Fruit fly (Drosophila melanogaster) whole organism, embryonic: ENCODE measurements around the gene prg.

ENCODE experiments used
- Asciz ChIP-seq: fragments of 200-800 bp; sonication (Bioruptor generic); optimal IDR thresholded peaks from 2 replicates; lab custom pipeline; 2017; ENCODE audit warnings: missing biosample characterization, mild to moderate bottlenecking, missing genetic modification characterization, missing genetic modification reagents
- CG1024 ChIP-seq: fragments of 200-800 bp; sonication (Bioruptor generic); IDR thresholded peaks from 2 replicates; pipeline ENCODE4 v1.3.6; 2022; ENCODE audit warnings: missing biosample characterization, missing genetic modification characterization
- CG10462 ChIP-seq: fragments of 200-800 bp; sonication (Bioruptor generic); optimal IDR thresholded peaks from 2 replicates; lab custom pipeline; 2016; ENCODE audit warnings: missing biosample characterization, missing genetic modification characterization
- CG12104 ChIP-seq: fragments of 200-800 bp; sonication (Bioruptor generic); optimal IDR thresholded peaks from 3 replicates; lab custom pipeline; 2016; ENCODE audit warnings: missing biosample characterization, missing genetic modification characterization
- CG13775 ChIP-seq: fragments of 200-800 bp; sonication (Bioruptor generic); optimal IDR thresholded peaks from 3 replicates; lab custom pipeline; 2017; ENCODE audit warnings: missing biosample characterization, mild to moderate bottlenecking, missing genetic modification characterization
- CG15601 ChIP-seq: fragments of 200-800 bp; sonication (Bioruptor generic); optimal IDR thresholded peaks from 3 replicates; lab custom pipeline; 2019; ENCODE audit warnings: missing biosample characterization, mild to moderate bottlenecking, missing genetic modification characterization, moderate library complexity
- CG16813 ChIP-seq: fragments of 200-800 bp; sonication (Bioruptor generic); IDR thresholded peaks from 3 replicates; pipeline ENCODE4 v1.3.6; 2022; ENCODE audit warnings: missing biosample characterization, missing genetic modification characterization; ENCODE audit not compliant: partially characterized antibody
- CG18476 ChIP-seq: fragments of 200-800 bp; sonication (Bioruptor generic); optimal IDR thresholded peaks from 2 replicates; lab custom pipeline; 2016; ENCODE audit warnings: missing biosample characterization, mild to moderate bottlenecking, missing genetic modification characterization
- CG3838 ChIP-seq: fragments of 200-800 bp; sonication (Bioruptor generic); optimal IDR thresholded peaks from 3 replicates; lab custom pipeline; 2016; ENCODE audit warnings: missing biosample characterization, missing genetic modification characterization
- CG4282 ChIP-seq: fragments of 200-800 bp; sonication (Bioruptor generic); optimal IDR thresholded peaks from 2 replicates; lab custom pipeline; 2016; ENCODE audit warnings: missing biosample characterization, missing genetic modification characterization
- CG6854 ChIP-seq: fragments of 200-800 bp; sonication (Bioruptor generic); optimal IDR thresholded peaks from 3 replicates; lab custom pipeline; 2017; ENCODE audit warnings: missing biosample characterization, mild to moderate bottlenecking, missing genetic modification characterization
- CG8944 ChIP-seq: fragments of 200-800 bp; sonication (Bioruptor generic); optimal IDR thresholded peaks from 3 replicates; lab custom pipeline; 2016; ENCODE audit warnings: missing biosample characterization, missing genetic modification characterization
- Dip3 ChIP-seq: fragments of 200-800 bp; sonication (Bioruptor generic); optimal IDR thresholded peaks from 3 replicates; lab custom pipeline; 2016; ENCODE audit warnings: missing biosample characterization, missing genetic modification characterization
- Eip74EF ChIP-seq, 2 experiments: fragments of 200-800 bp in 1 of 2; fragments of >200 bp in 1 of 2; sonication (Bioruptor generic) in 1 of 2; optimal IDR thresholded peaks; 2 replicates each; lab custom pipeline; 2017 to 2019; ENCODE audit warnings: missing biosample characterization in 2 of 2, missing genetic modification characterization in 2 of 2, mild to moderate bottlenecking in 1 of 2, moderate library complexity in 1 of 2
- Hand ChIP-seq: fragments of 200-800 bp; sonication (Bioruptor generic); optimal IDR thresholded peaks from 2 replicates; lab custom pipeline; 2017; ENCODE audit warnings: mild to moderate bottlenecking, missing biosample characterization, missing genetic modification reagents, missing genetic modification characterization
- Hr51 ChIP-seq, 2 experiments: fragments of 200-800 bp; sonication (Bioruptor generic); optimal IDR thresholded peaks; 2 replicates in 1 of 2; 3 replicates in 1 of 2; lab custom pipeline; 2016 to 2018; ENCODE audit warnings: missing biosample characterization in 2 of 2, missing genetic modification characterization in 2 of 2, mild to moderate bottlenecking in 1 of 2, moderate library complexity in 1 of 2
- Lhr ChIP-seq: fragments of 200-800 bp; sonication (Bioruptor generic); optimal IDR thresholded peaks from 3 replicates; lab custom pipeline; 2017; ENCODE audit warnings: mild to moderate bottlenecking, missing biosample characterization, missing genetic modification reagents, missing genetic modification characterization
- Mes4 ChIP-seq: fragments of 200-800 bp; sonication (Bioruptor generic); optimal IDR thresholded peaks from 2 replicates; lab custom pipeline; 2016; ENCODE audit warnings: missing biosample characterization, missing genetic modification characterization
- NC2β ChIP-seq: fragments of 200-800 bp; sonication (Bioruptor generic); optimal IDR thresholded peaks from 2 replicates; lab custom pipeline; 2016; ENCODE audit warnings: missing biosample characterization, missing genetic modification characterization
- Ptx1 ChIP-seq: fragments of 200-800 bp; sonication (Bioruptor generic); IDR thresholded peaks from 2 replicates; pipeline ENCODE4 v1.3.6; 2022; ENCODE audit warnings: missing biosample characterization, missing genetic modification characterization
- Ravus ChIP-seq: fragments of 200-800 bp; sonication (Bioruptor generic); IDR thresholded peaks from 2 replicates; pipeline ENCODE4 v1.3.6; 2022; ENCODE audit warnings: missing biosample characterization, missing genetic modification characterization
- Sox100B ChIP-seq: fragments of 200-800 bp; sonication (Bioruptor generic); optimal IDR thresholded peaks from 3 replicates; lab custom pipeline; 2018; ENCODE audit warnings: missing biosample characterization, mild to moderate bottlenecking, missing genetic modification characterization
- ase ChIP-seq: fragments of 200-800 bp; sonication (Bioruptor generic); IDR thresholded peaks from 3 replicates; pipeline ENCODE4 v1.3.6; 2022; ENCODE audit warnings: missing biosample characterization, missing genetic modification characterization
- bbx ChIP-seq: fragments of 200-800 bp; sonication (Bioruptor generic); IDR thresholded peaks from 2 replicates; pipeline ENCODE4 v1.3.6; 2022; ENCODE audit warnings: missing biosample characterization, missing genetic modification characterization; ENCODE audit not compliant: partially characterized antibody
- bcd ChIP-seq: fragments of 200-800 bp; sonication (Bioruptor generic); optimal IDR thresholded peaks from 2 replicates; lab custom pipeline; 2017; ENCODE audit warnings: missing biosample characterization, mild to moderate bottlenecking, missing genetic modification characterization
- br ChIP-seq: fragments of >200 bp; optimal IDR thresholded peaks from 2 replicates; lab custom pipeline; 2017
- chif ChIP-seq, 2 experiments: fragments of 200-800 bp; sonication (Bioruptor generic); optimal IDR thresholded peaks; 3 replicates each; lab custom pipeline; 2016; ENCODE audit warnings: missing biosample characterization in 2 of 2, missing genetic modification characterization in 2 of 2
- eyg ChIP-seq: fragments of 200-800 bp; sonication (Bioruptor generic); optimal IDR thresholded peaks from 3 replicates; lab custom pipeline; 2016; ENCODE audit warnings: missing biosample characterization, missing genetic modification characterization
- fd64A ChIP-seq: fragments of 200-800 bp; sonication (Bioruptor generic); optimal IDR thresholded peaks from 3 replicates; lab custom pipeline; 2018; ENCODE audit warnings: missing biosample characterization, mild to moderate bottlenecking, missing genetic modification characterization
- hth ChIP-seq: fragments of >200 bp; optimal IDR thresholded peaks from 2 replicates; lab custom pipeline; 2017; ENCODE audit warnings: inconsistent platforms
- ind ChIP-seq: fragments of 200-800 bp; sonication (Bioruptor generic); optimal IDR thresholded peaks from 3 replicates; lab custom pipeline; 2016; ENCODE audit warnings: missing biosample characterization, missing genetic modification characterization
- kay ChIP-seq: fragments of 200-800 bp; sonication (Bioruptor generic); optimal IDR thresholded peaks from 2 replicates; lab custom pipeline; 2016; ENCODE audit warnings: missing biosample characterization, missing genetic modification characterization
- klu ChIP-seq: fragments of 200-800 bp; sonication (Bioruptor generic); IDR thresholded peaks from 2 replicates; pipeline ENCODE4 v1.3.6; 2022; ENCODE audit warnings: missing biosample characterization, missing genetic modification characterization
- kni ChIP-seq: fragments of 200-800 bp; sonication (Bioruptor generic); optimal IDR thresholded peaks from 3 replicates; lab custom pipeline; 2017; ENCODE audit warnings: mild to moderate bottlenecking, missing biosample characterization, missing genetic modification reagents, missing genetic modification characterization
- knrl ChIP-seq: fragments of 200-800 bp; sonication (Bioruptor generic); IDR thresholded peaks from 3 replicates; pipeline ENCODE4 v1.3.6; 2022; ENCODE audit warnings: missing biosample characterization, missing genetic modification characterization; ENCODE audit not compliant: partially characterized antibody
- mld ChIP-seq: fragments of 200-800 bp; sonication (Bioruptor generic); IDR thresholded peaks from 3 replicates; pipeline ENCODE4 v1.3.6; 2022; ENCODE audit warnings: missing biosample characterization, missing genetic modification characterization; ENCODE audit not compliant: partially characterized antibody
- nom ChIP-seq: fragments of 200-800 bp; sonication (Bioruptor generic); optimal IDR thresholded peaks from 2 replicates; lab custom pipeline; 2017; ENCODE audit warnings: missing biosample characterization, missing genetic modification characterization, mild to moderate bottlenecking, moderate library complexity, missing genetic modification reagents
- oc ChIP-seq: fragments of 200-800 bp; sonication (Bioruptor generic); optimal IDR thresholded peaks from 2 replicates; lab custom pipeline; 2018; ENCODE audit warnings: missing biosample characterization, mild to moderate bottlenecking, missing genetic modification characterization, moderate library complexity
- odd ChIP-seq: fragments of 200-800 bp; sonication (Bioruptor generic); optimal IDR thresholded peaks from 2 replicates; lab custom pipeline; 2017; ENCODE audit warnings: missing biosample characterization, mild to moderate bottlenecking, missing genetic modification characterization
- phol ChIP-seq: fragments of 200-800 bp; sonication (Bioruptor generic); optimal IDR thresholded peaks from 3 replicates; lab custom pipeline; 2018; ENCODE audit warnings: missing biosample characterization, mild to moderate bottlenecking, missing genetic modification characterization, moderate library complexity
- pita ChIP-seq: fragments of 200-800 bp; sonication (Bioruptor generic); optimal IDR thresholded peaks from 2 replicates; lab custom pipeline; 2017; ENCODE audit warnings: missing biosample characterization, mild to moderate bottlenecking, missing genetic modification characterization
- repo ChIP-seq: fragments of 200-800 bp; sonication (Bioruptor generic); optimal IDR thresholded peaks from 2 replicates; lab custom pipeline; 2016; ENCODE audit warnings: missing biosample characterization, missing genetic modification characterization
- row ChIP-seq: fragments of 200-800 bp; sonication (Bioruptor generic); IDR thresholded peaks from 3 replicates; pipeline ENCODE4 v1.3.6; 2022; ENCODE audit warnings: missing biosample characterization, missing genetic modification characterization
- salm ChIP-seq: fragments of 200-800 bp; sonication (Bioruptor generic); optimal IDR thresholded peaks from 2 replicates; lab custom pipeline; 2018; ENCODE audit warnings: missing biosample characterization, mild to moderate bottlenecking, missing genetic modification characterization
- tgo ChIP-seq: fragments of 200-800 bp; sonication (Bioruptor generic); IDR thresholded peaks from 3 replicates; pipeline ENCODE4 v1.3.6; 2022; ENCODE audit warnings: missing biosample characterization, missing genetic modification characterization
- tin ChIP-seq: fragments of 200-800 bp; sonication (Bioruptor generic); optimal IDR thresholded peaks from 3 replicates; lab custom pipeline; 2016; ENCODE audit warnings: missing biosample characterization, missing genetic modification characterization
- tll ChIP-seq, 2 experiments: fragments of 200-800 bp in 1 of 2; fragments of >200 bp in 1 of 2; sonication (Bioruptor generic) in 1 of 2; optimal IDR thresholded peaks; 2 replicates each; lab custom pipeline; 2017 to 2019; ENCODE audit warnings: missing biosample characterization in 2 of 2, missing genetic modification characterization in 2 of 2, mild to moderate bottlenecking in 1 of 2, moderate library complexity in 1 of 2
- trem ChIP-seq: fragments of 200-800 bp; optimal IDR thresholded peaks from 3 replicates; lab custom pipeline; 2019; ENCODE audit warnings: missing biosample characterization, mild to moderate bottlenecking, missing genetic modification characterization, moderate library complexity
- tup ChIP-seq: fragments of 200-800 bp; sonication (Bioruptor generic); optimal IDR thresholded peaks from 2 replicates; lab custom pipeline; 2016; ENCODE audit warnings: missing biosample characterization, mild to moderate bottlenecking, missing genetic modification characterization, moderate library complexity
- zen2 ChIP-seq: fragments of 200-800 bp; sonication (Bioruptor generic); IDR thresholded peaks from 3 replicates; pipeline ENCODE4 v1.3.6; 2022; ENCODE audit warnings: missing biosample characterization, missing genetic modification characterization; ENCODE audit not compliant: partially characterized antibody

The prg gene

dm6 chr2L:8464107-8464582 is at the start of gene prg (continued):
- TF ChIP-seq NC2β (GFP tag; lab: Kevin White, UChicago) (peak; percentile 2), trem (tag; lab: Kevin White, UChicago) (peak; percentile 68), CG3838 (GFP tag; lab: Kevin White, UChicago) (peak; percentile 47), CG16813 (GFP tag; lab: Robert Waterston, UW) (peak; percentile 95), tup (GFP tag; lab: Kevin White, UChicago) (peak; percentile 16), kni (GFP tag; lab: Kevin White, UChicago) (no peak), pita (GFP tag; lab: Kevin White, UChicago) (no peak), Ptx1 (peak; percentile 63), tll (GFP tag; optimal IDR thresholded peaks at IDR 0.05; lab: Kevin White, UChicago) (no peak), knrl (GFP tag; lab: Robert Waterston, UW) (peak; percentile 90), fd64A (GFP tag; lab: Kevin White, UChicago) (no peak), Ravus (no peak), CG6854 (GFP tag; lab: Kevin White, UChicago) (peak; percentile 56), Hand (peak; percentile 51), Dip3 (peak; percentile 39), Sox100B (GFP tag; lab: Kevin White, UChicago) (peak; percentile 75), ind (peak; percentile 43), nom (no peak), CG4282 (peak; percentile 92), Eip74EF (GFP tag; optimal IDR thresholded peaks at IDR 0.05; lab: Kevin White, UChicago) (peak in 1 of 2 experiments; percentile 73), CG8944 (peak; percentile 35), CG15601 (tag; lab: Kevin White, UChicago) (peak; percentile 22), mld (GFP tag; lab: Robert Waterston, UW) (peak; percentile 95), row (GFP tag; lab: Robert Waterston, UW) (peak; percentile 86), hth (lab: Kevin White, UChicago) (no peak), CG1024 (GFP tag; lab: Robert Waterston, UW) (0 out of 2 replicates have a peak, but pooled peaks have one; percentile 18), CG18476 (GFP tag; lab: Kevin White, UChicago) (peak; percentile 85), phol (peak; percentile 76), klu (GFP tag; lab: Robert Waterston, UW) (no peak), repo (GFP tag; lab: Kevin White, UChicago) (peak; percentile 38), br (no peak), Mes4 (GFP tag; lab: Kevin White, UChicago) (peak; percentile 7), chif (GFP tag; optimal IDR thresholded peaks at IDR 0.05; lab: Kevin White, UChicago) (peak; percentile 15 to 51), CG13775 (GFP tag; lab: Kevin White, UChicago) (peak; percentile 60), Hr51 (GFP tag; optimal IDR thresholded peaks at IDR 0.05; lab: Kevin White, UChicago) (peak; percentile 45 to 69), ase (GFP tag; lab: Robert Waterston, UW) (no peak), Lhr (GFP tag; lab: Kevin White, UChicago) (peak; percentile 42), CG12104 (peak; percentile 63), bbx (GFP tag; lab: Robert Waterston, UW) (peak; percentile 98), salm (no peak), bcd (GFP tag; lab: Kevin White, UChicago) (peak; percentile 47), tin (peak; percentile 60), kay (GFP tag; lab: Kevin White, UChicago) (peak; percentile 56), CG10462 (GFP tag; lab: Kevin White, UChicago) (peak; percentile 34), zen2 (GFP tag; lab: Robert Waterston, UW) (peak; percentile 98), eyg (peak; percentile 52), tgo (GFP tag; lab: Robert Waterston, UW) (peak; percentile 67), Asciz (GFP tag; lab: Kevin White, UChicago) (peak; percentile 56), oc (peak; percentile 60), odd (peak; percentile 68)
